Fruit fly (Drosophila melanogaster) whole organism, adult: ENCODE results near the gene PICK1.
A peak's percentile ranks its signal among the peaks of the same experiment; 100 is the strongest.

Source experiments
- CG11617 ChIP-seq: fragments of 200-800 bp; sonication (Bioruptor generic); optimal IDR thresholded peaks from 2 replicates; lab custom pipeline; 2017; ENCODE audit warnings: mild to moderate bottlenecking, missing biosample characterization, missing genetic modification reagents, missing genetic modification characterization
- CG12768 ChIP-seq: fragments of 200-800 bp; sonication (Bioruptor generic); optimal IDR thresholded peaks from 2 replicates; lab custom pipeline; 2017; ENCODE audit warnings: missing biosample characterization, missing genetic modification characterization, mild to moderate bottlenecking, moderate library complexity, missing genetic modification reagents
- CG14711 ChIP-seq: fragments of 200-800 bp; sonication (Bioruptor generic); optimal IDR thresholded peaks from 2 replicates; lab custom pipeline; 2018; ENCODE audit warnings: missing biosample characterization, mild to moderate bottlenecking, missing genetic modification characterization, moderate library complexity
- CG1620 ChIP-seq: fragments of 200-800 bp; sonication (Bioruptor generic); optimal IDR thresholded peaks from 2 replicates; lab custom pipeline; 2016; ENCODE audit warnings: missing biosample characterization, missing genetic modification characterization
- CG33017 ChIP-seq: fragments of 200-800 bp; sonication (Bioruptor generic); optimal IDR thresholded peaks from 2 replicates; lab custom pipeline; 2018; ENCODE audit warnings: missing biosample characterization, mild to moderate bottlenecking, missing genetic modification characterization, moderate library complexity
- CG5204 ChIP-seq: fragments of 200-800 bp; sonication (Bioruptor generic); optimal IDR thresholded peaks from 2 replicates; lab custom pipeline; 2016; ENCODE audit warnings: missing biosample characterization, missing genetic modification characterization
- CG7045 ChIP-seq: fragments of 200-800 bp; sonication (Bioruptor generic); optimal IDR thresholded peaks from 2 replicates; lab custom pipeline; 2017; ENCODE audit warnings: missing biosample characterization, mild to moderate bottlenecking, missing genetic modification characterization
- CG7101 ChIP-seq: fragments of 200-800 bp; sonication (Bioruptor generic); optimal IDR thresholded peaks from 2 replicates; lab custom pipeline; 2018; ENCODE audit warnings: missing biosample characterization, mild to moderate bottlenecking, missing genetic modification characterization, moderate library complexity
- Clk ChIP-seq: fragments of 200-800 bp; sonication (Bioruptor generic); optimal IDR thresholded peaks from 2 replicates; lab custom pipeline; 2017; ENCODE audit warnings: missing biosample characterization, missing genetic modification characterization
- Crg-1 ChIP-seq: fragments of 200-800 bp; sonication (Bioruptor generic); optimal IDR thresholded peaks from 2 replicates; lab custom pipeline; 2016; ENCODE audit warnings: missing biosample characterization, missing genetic modification characterization
- Hr96 ChIP-seq: fragments of 200-800 bp; sonication (Bioruptor generic); optimal IDR thresholded peaks from 2 replicates; lab custom pipeline; 2016; ENCODE audit warnings: missing biosample characterization, missing genetic modification characterization
- Mnt ChIP-seq: fragments of 200-800 bp; sonication (Bioruptor generic); optimal IDR thresholded peaks from 2 replicates; lab custom pipeline; 2016; ENCODE audit warnings: missing biosample characterization, mild to moderate bottlenecking, missing genetic modification characterization
- bab1 ChIP-seq: fragments of 200-800 bp; sonication (Bioruptor generic); optimal IDR thresholded peaks from 3 replicates; lab custom pipeline; 2019; ENCODE audit warnings: missing biosample characterization, mild to moderate bottlenecking, missing genetic modification characterization, moderate library complexity
- cic ChIP-seq: fragments of 200-800 bp; sonication (Bioruptor generic); optimal IDR thresholded peaks from 2 replicates; lab custom pipeline; 2017; ENCODE audit warnings: missing biosample characterization, mild to moderate bottlenecking, missing genetic modification characterization, moderate library complexity
- cnc ChIP-seq, 2 experiments: fragments of >200 bp; optimal IDR thresholded peaks; 2 replicates each; lab custom pipeline; 2017
- kay ChIP-seq: fragments of 200-800 bp; sonication (Bioruptor generic); peaks from one replicate; lab custom pipeline; 2016; ENCODE audit warnings: missing biosample characterization, missing genetic modification characterization, borderline replicate concordance
- ovo ChIP-seq: fragments of 200-800 bp; sonication (Bioruptor generic); optimal IDR thresholded peaks from 2 replicates; lab custom pipeline; 2016; ENCODE audit warnings: missing biosample characterization, missing genetic modification characterization
- pad ChIP-seq: fragments of 200-800 bp; sonication (Bioruptor generic); optimal IDR thresholded peaks from 3 replicates; lab custom pipeline; 2017; ENCODE audit warnings: missing biosample characterization, missing genetic modification characterization, mild to moderate bottlenecking, moderate library complexity, missing genetic modification reagents
- tj ChIP-seq: fragments of 200-800 bp; sonication (Bioruptor generic); optimal IDR thresholded peaks from 3 replicates; lab custom pipeline; 2017; ENCODE audit warnings: missing biosample characterization, mild to moderate bottlenecking, missing genetic modification characterization, moderate library complexity
- toe ChIP-seq: fragments of 200-800 bp; sonication (Bioruptor generic); optimal IDR thresholded peaks from 2 replicates; lab custom pipeline; 2016; ENCODE audit warnings: missing biosample characterization, missing genetic modification characterization

The PICK1 gene

dm6 chr2L:12701498-12701897, 6.7 kb downstream of the PICK1 start:
- TF ChIP-seq bab1 (GFP tag; lab: Kevin White, UChicago) (no peak), Clk (GFP tag; lab: Kevin White, UChicago) (no peak), CG5204 (GFP tag; lab: Kevin White, UChicago) (no peak)

- TF ChIP-seq CG7101 (tag; lab: Kevin White, UChicago) (peak; percentile 79), CG12768 (GFP tag; lab: Kevin White, UChicago) (peak; percentile 58), bab1 (GFP tag; lab: Kevin White, UChicago) (peak; percentile 77), kay (no peak), CG33017 (tag; lab: Kevin White, UChicago) (peak; percentile 72), ovo (GFP tag; lab: Kevin White, UChicago) (peak; percentile 25), CG7045 (GFP tag; lab: Kevin White, UChicago) (peak; percentile 59), cnc (optimal IDR thresholded peaks at IDR 0.05; lab: Kevin White, UChicago) (no peak), pad (GFP tag; lab: Kevin White, UChicago) (peak; percentile 56), CG11617 (GFP tag; lab: Kevin White, UChicago) (peak; percentile 72), CG14711 (tag; lab: Kevin White, UChicago) (peak; percentile 64), toe (GFP tag; lab: Kevin White, UChicago) (peak; percentile 41), Hr96 (GFP tag; lab: Kevin White, UChicago) (peak; percentile 18), CG5204 (GFP tag; lab: Kevin White, UChicago) (no peak), tj (GFP tag; lab: Kevin White, UChicago) (peak; percentile 25), CG1620 (GFP tag; lab: Kevin White, UChicago) (peak; percentile 68), Clk (GFP tag; lab: Kevin White, UChicago) (peak; percentile 20), Crg-1 (GFP tag; lab: Kevin White, UChicago) (peak; percentile 44), cic (GFP tag; lab: Kevin White, UChicago) (no peak), Mnt (GFP tag; lab: Kevin White, UChicago) (peak; percentile 80)
These were observed 9.6 kb downstream of the PICK1 start, which contains the start of the genes CG5776 and spict for dm6 chr2L:12704418-12704920. TSS of gene CG5776 (minus strand) at chr2L:12704451. TSS of gene spict (plus strand) at chr2L:12704725.

dm6 chr2L:12705376-12705775, 10.5 kb downstream of the PICK1 start:
- TF ChIP-seq CG33017 (tag; lab: Kevin White, UChicago) (no peak), CG12768 (GFP tag; lab: Kevin White, UChicago) (no peak), CG1620 (GFP tag; lab: Kevin White, UChicago) (no peak), bab1 (GFP tag; lab: Kevin White, UChicago) (no peak), cnc (optimal IDR thresholded peaks at IDR 0.05; lab: Kevin White, UChicago) (no peak), Crg-1 (GFP tag; lab: Kevin White, UChicago) (no peak), CG14711 (tag; lab: Kevin White, UChicago) (no peak), CG7045 (GFP tag; lab: Kevin White, UChicago) (no peak), Hr96 (GFP tag; lab: Kevin White, UChicago) (no peak)

- TF ChIP-seq tj (GFP tag; lab: Kevin White, UChicago), result no peak
- no peak for TF ChIP-seq kay
- peak; percentile 24 for TF ChIP-seq bab1 (GFP tag; lab: Kevin White, UChicago)
- TF ChIP-seq CG14711 (tag; lab: Kevin White, UChicago), result peak; percentile 20
- no peak for TF ChIP-seq cnc (optimal IDR thresholded peaks at IDR 0.05; lab: Kevin White, UChicago)
- TF ChIP-seq CG1620 (GFP tag; lab: Kevin White, UChicago), result no peak
- no peak for TF ChIP-seq cic (GFP tag; lab: Kevin White, UChicago)
- no peak for TF ChIP-seq CG7101 (tag; lab: Kevin White, UChicago)
- no peak for TF ChIP-seq Clk (GFP tag; lab: Kevin White, UChicago)
- TF ChIP-seq CG11617 (GFP tag; lab: Kevin White, UChicago), result no peak
These were observed 12.7 kb downstream of the PICK1 start, which contains the start of the genes CG6180 and CG15484 for dm6 chr2L:12707540-12707939. TSS of gene CG6180 (plus strand) at chr2L:12707661. TSS of gene CG15484 (minus strand) at chr2L:12707711.

- no peak for TF ChIP-seq CG5204 (GFP tag; lab: Kevin White, UChicago)
- TF ChIP-seq cnc (optimal IDR thresholded peaks at IDR 0.05; lab: Kevin White, UChicago), result no peak
- TF ChIP-seq cic (GFP tag; lab: Kevin White, UChicago), result no peak
- no peak for TF ChIP-seq CG11617 (GFP tag; lab: Kevin White, UChicago)
- no peak for TF ChIP-seq bab1 (GFP tag; lab: Kevin White, UChicago)
- TF ChIP-seq ovo (GFP tag; lab: Kevin White, UChicago), result no peak
- no peak for TF ChIP-seq CG1620 (GFP tag; lab: Kevin White, UChicago)
- no peak for TF ChIP-seq pad (GFP tag; lab: Kevin White, UChicago)
- TF ChIP-seq toe (GFP tag; lab: Kevin White, UChicago), result no peak
- TF ChIP-seq Mnt (GFP tag; lab: Kevin White, UChicago), result no peak
These were observed 13.7 kb downstream of the PICK1 start for dm6 chr2L:12708576-12708975.

dm6 chr2L:12712255-12712654, 17.4 kb downstream of the PICK1 start:
- TF ChIP-seq CG14711 (tag; lab: Kevin White, UChicago) (peak; percentile 42), CG11617 (GFP tag; lab: Kevin White, UChicago) (no peak)
